Fruit fly (Drosophila melanogaster): ENCODE results near the gene Nazo.

DNA sequence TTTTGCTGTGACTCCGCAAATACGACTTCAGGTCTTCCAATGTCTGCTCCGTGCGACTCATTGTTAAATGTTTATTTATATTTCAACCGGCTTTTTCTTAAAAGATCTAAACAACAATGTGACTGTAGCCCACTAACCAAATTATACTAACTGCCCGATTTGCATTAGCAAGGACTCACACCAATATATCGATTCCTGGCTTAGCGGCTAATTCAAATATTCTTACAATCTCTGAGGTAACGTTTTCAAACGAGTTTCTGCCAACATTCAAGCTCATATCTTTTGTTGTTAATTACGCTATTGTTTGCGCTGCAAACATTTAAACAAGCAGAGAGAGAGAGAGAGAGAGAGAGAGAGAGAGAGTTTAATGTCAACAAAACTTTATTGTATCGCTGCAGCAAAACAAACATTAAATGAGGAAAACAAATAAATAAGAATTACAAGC lies 20.9 kb downstream of the Nazo start, which contains the start of gene tex:
- no peak for TF ChIP-seq usp (GFP tag; optimal IDR thresholded peaks at IDR 0.05)
- TF ChIP-seq Rel (GFP tag; optimal IDR thresholded peaks at IDR 0.05): no peak
- no peak for TF ChIP-seq Rel (tag; optimal IDR thresholded peaks at IDR 0.05)
- TF ChIP-seq Sp1 (GFP tag; optimal IDR thresholded peaks at IDR 0.05): no peak
- no peak for TF ChIP-seq Abd-B (GFP tag; optimal IDR thresholded peaks at IDR 0.05)
- no peak for TF ChIP-seq h (GFP tag; optimal IDR thresholded peaks at IDR 0.05)
- TF ChIP-seq Dfd (GFP tag; optimal IDR thresholded peaks at IDR 0.05): no peak
- no peak for TF ChIP-seq OdsH (GFP tag; optimal IDR thresholded peaks at IDR 0.05)
- TF ChIP-seq br (GFP tag; optimal IDR thresholded peaks at IDR 0.05): no peak
- no peak for TF ChIP-seq Hnf4 (GFP tag; optimal IDR thresholded peaks at IDR 0.05)
- no peak for TF ChIP-seq tai (GFP tag; optimal IDR thresholded peaks at IDR 0.05)
- TF ChIP-seq psq (GFP tag; optimal IDR thresholded peaks at IDR 0.05): no peak
- no peak for TF ChIP-seq CrebA (GFP tag; optimal IDR thresholded peaks at IDR 0.05; ENCODE audit: borderline replicate concordance)
- TF ChIP-seq Hr83 (GFP tag; optimal IDR thresholded peaks at IDR 0.05; ENCODE audit: poor library complexity, severe bottlenecking): no peak
- TF ChIP-seq brk (GFP tag; optimal IDR thresholded peaks at IDR 0.05): no peak
